Fruit fly (Drosophila melanogaster): ENCODE results near the gene CG11891.
A peak's percentile ranks its signal among the peaks of the same experiment; 100 is the strongest.

Gene CG11891

dm6 chr3R:25299507-25299964 is 29.5 kb downstream of the CG11891 start, which contains the start of gene CG31288:
Gene CG31288 (minus strand): TSS chr3R:25299557.
- TF ChIP-seq CG17806 (tag; optimal IDR thresholded peaks at IDR 0.05) (no peak), CG34367 (tag; optimal IDR thresholded peaks at IDR 0.05) (no peak), gl (tag; optimal IDR thresholded peaks at IDR 0.05) (no peak), EcR (GFP tag; optimal IDR thresholded peaks at IDR 0.05) (no peak), CG12605 (GFP tag; IDR thresholded peaks at IDR 0.05) (no peak), CG8301 (tag; optimal IDR thresholded peaks at IDR 0.05) (no peak), CG9948 (tag; optimal IDR thresholded peaks at IDR 0.05) (no peak), CG32121 (GFP tag; IDR thresholded peaks at IDR 0.05) (no peak), fd96Ca (GFP tag; IDR thresholded peaks at IDR 0.05) (no peak), CG13204 (GFP tag; optimal IDR thresholded peaks at IDR 0.05) (no peak), CG10348 (GFP tag; IDR thresholded peaks at IDR 0.05) (no peak), CG14655 (GFP tag; optimal IDR thresholded peaks at IDR 0.05) (no peak)

- TF ChIP-seq gl (tag; optimal IDR thresholded peaks at IDR 0.05) (no peak), CG9948 (tag; optimal IDR thresholded peaks at IDR 0.05) (no peak), Snoo (tag; optimal IDR thresholded peaks at IDR 0.05) (no peak), CG13204 (GFP tag; optimal IDR thresholded peaks at IDR 0.05) (no peak), CG34367 (tag; optimal IDR thresholded peaks at IDR 0.05) (no peak), Ets98B (GFP tag; IDR thresholded peaks at IDR 0.05) (no peak), EcR (GFP tag; optimal IDR thresholded peaks at IDR 0.05) (no peak), CG8159 (tag; optimal IDR thresholded peaks at IDR 0.05) (no peak), CG15710 (tag; optimal IDR thresholded peaks at IDR 0.05) (no peak), CG10348 (GFP tag; IDR thresholded peaks at IDR 0.05) (no peak), CG12605 (GFP tag; IDR thresholded peaks at IDR 0.05) (no peak)
Observed at dm6 chr3R:25300575-25300974, 30.6 kb downstream of the CG11891 start, which contains the start of gene CG13659. Gene CG13659 (plus strand): TSS chr3R:25300891.

dm6 chr3R:25302239-25302638 is 32.2 kb downstream of the CG11891 start, which contains the start of gene CG31370:
Gene CG31370 (plus strand): TSS chr3R:25302464.
- TF ChIP-seq CG8301 (tag; optimal IDR thresholded peaks at IDR 0.05): no peak

dm6 chr3R:25303857-25304440 is 33.9 kb downstream of the CG11891 start, which contains the start of gene CG31436:
Gene CG31436 (plus strand): TSS chr3R:25304137.
- TF ChIP-seq CG13204 (GFP tag; optimal IDR thresholded peaks at IDR 0.05) (no peak), Snoo (tag; optimal IDR thresholded peaks at IDR 0.05) (no peak), CG10348 (GFP tag; IDR thresholded peaks at IDR 0.05) (no peak), CG15710 (tag; optimal IDR thresholded peaks at IDR 0.05) (no peak), Pif1A (GFP tag; optimal IDR thresholded peaks at IDR 0.05) (no peak), fd96Ca (GFP tag; IDR thresholded peaks at IDR 0.05) (no peak), EcR (GFP tag; optimal IDR thresholded peaks at IDR 0.05) (peak; percentile 74)

- no peak for TF ChIP-seq CG13204 (GFP tag; optimal IDR thresholded peaks at IDR 0.05)
- TF ChIP-seq fd96Ca (GFP tag; IDR thresholded peaks at IDR 0.05): no peak
- no peak for TF ChIP-seq CG8301 (tag; optimal IDR thresholded peaks at IDR 0.05)
- no peak for TF ChIP-seq Pif1B (GFP tag; optimal IDR thresholded peaks at IDR 0.05)
- no peak for TF ChIP-seq D1 (tag; optimal IDR thresholded peaks at IDR 0.05)
- no peak for TF ChIP-seq CG15710 (tag; optimal IDR thresholded peaks at IDR 0.05)
- no peak for TF ChIP-seq CG17806 (tag; optimal IDR thresholded peaks at IDR 0.05)
- no peak for TF ChIP-seq EcR (GFP tag; optimal IDR thresholded peaks at IDR 0.05)
- TF ChIP-seq CG8159 (tag; optimal IDR thresholded peaks at IDR 0.05): no peak
- TF ChIP-seq CG10348 (GFP tag; IDR thresholded peaks at IDR 0.05): no peak
- no peak for TF ChIP-seq CG4496 (GFP tag; IDR thresholded peaks at IDR 0.05)
- no peak for TF ChIP-seq Pif1A (GFP tag; optimal IDR thresholded peaks at IDR 0.05)
- TF ChIP-seq gl (tag; optimal IDR thresholded peaks at IDR 0.05): no peak
- no peak for TF ChIP-seq CG32121 (GFP tag; IDR thresholded peaks at IDR 0.05)
- TF ChIP-seq CG34367 (tag; optimal IDR thresholded peaks at IDR 0.05): no peak
- TF ChIP-seq rn (GFP tag; IDR thresholded peaks at IDR 0.05): no peak
- TF ChIP-seq Ets98B (GFP tag; IDR thresholded peaks at IDR 0.05): no peak
- TF ChIP-seq CG12605 (GFP tag; IDR thresholded peaks at IDR 0.05): no peak
- TF ChIP-seq Snoo (tag; optimal IDR thresholded peaks at IDR 0.05): no peak
Observed at dm6 chr3R:25305822-25306544, 36.0 kb downstream of the CG11891 start.

- TF ChIP-seq CG4496 (GFP tag; IDR thresholded peaks at IDR 0.05) (no peak), Snoo (tag; optimal IDR thresholded peaks at IDR 0.05) (no peak), CG17806 (tag; optimal IDR thresholded peaks at IDR 0.05) (no peak), rn (GFP tag; IDR thresholded peaks at IDR 0.05) (no peak), fd96Ca (GFP tag; IDR thresholded peaks at IDR 0.05) (no peak)
Observed at dm6 chr3R:25308228-25308627, 38.2 kb downstream of the CG11891 start, which contains the start of gene CG10550. Gene CG10550 (minus strand): TSS chr3R:25308391.

- no peak for TF ChIP-seq gl (tag; optimal IDR thresholded peaks at IDR 0.05)
- TF ChIP-seq CG4496 (GFP tag; IDR thresholded peaks at IDR 0.05): no peak
- no peak for TF ChIP-seq D1 (tag; optimal IDR thresholded peaks at IDR 0.05)
- TF ChIP-seq CG12605 (GFP tag; IDR thresholded peaks at IDR 0.05): no peak
- TF ChIP-seq Ets98B (GFP tag; IDR thresholded peaks at IDR 0.05): no peak
- no peak for TF ChIP-seq CG9948 (tag; optimal IDR thresholded peaks at IDR 0.05)
- no peak for TF ChIP-seq fd96Ca (GFP tag; IDR thresholded peaks at IDR 0.05)
- no peak for TF ChIP-seq CG13204 (GFP tag; optimal IDR thresholded peaks at IDR 0.05)
- no peak for TF ChIP-seq rn (GFP tag; IDR thresholded peaks at IDR 0.05)
- TF ChIP-seq EcR (GFP tag; optimal IDR thresholded peaks at IDR 0.05): no peak
- no peak for TF ChIP-seq CG8159 (tag; optimal IDR thresholded peaks at IDR 0.05)
- no peak for TF ChIP-seq Pif1B (GFP tag; optimal IDR thresholded peaks at IDR 0.05)
- no peak for TF ChIP-seq CG10348 (GFP tag; IDR thresholded peaks at IDR 0.05)
- no peak for TF ChIP-seq CG8301 (tag; optimal IDR thresholded peaks at IDR 0.05)
- no peak for TF ChIP-seq CG15710 (tag; optimal IDR thresholded peaks at IDR 0.05)
- no peak for TF ChIP-seq Pif1A (GFP tag; optimal IDR thresholded peaks at IDR 0.05)
Observed at dm6 chr3R:25309175-25309574, 39.2 kb downstream of the CG11891 start.

Measured in whole organism, pupa.